Worm (Caenorhabditis elegans): Measurements from ENCODE around the gene M163.9.

ce11 chrX:14466532-14466931, 2.9 kb upstream of the M163.9 start, which contains the start of gene M163.21:
- TF ChIP-seq W03F9.2 (tag; optimal IDR thresholded peaks at IDR 0.05) (no peak), dao-5 (tag; optimal IDR thresholded peaks at IDR 0.05) (no peak)
